Worm (Caenorhabditis elegans) whole organism, early embryonic: ENCODE data around the gene C06A12.19.

Source experiments
- B0310.2 ChIP-seq: sonication (generic microtip); optimal IDR thresholded peaks from 2 replicates; lab custom pipeline; 2016; ENCODE audit warnings: mild to moderate bottlenecking, missing genetic modification characterization, missing compliant biosample characterization
- F13C5.2 ChIP-seq: sonication (generic microtip); optimal IDR thresholded peaks from 2 replicates; lab custom pipeline; 2017; ENCODE audit warnings: mild to moderate bottlenecking, missing genetic modification characterization, inconsistent platforms, missing compliant biosample characterization
- aly-1 ChIP-seq: sonication (generic microtip); optimal IDR thresholded peaks from 2 replicates; lab custom pipeline; 2016; ENCODE audit warnings: missing genetic modification characterization, missing compliant biosample characterization
- ama-1 ChIP-seq: fragments of 150-350 bp; optimal IDR thresholded peaks from 2 replicates; lab custom pipeline; 2014
- ceh-13 ChIP-seq: fragments of 200-800 bp; sonication (Bioruptor generic); optimal IDR thresholded peaks from 2 replicates; lab custom pipeline; 2018; ENCODE audit warnings: mild to moderate bottlenecking, missing genetic modification characterization, missing compliant biosample characterization
- flt-1 ChIP-seq: fragments of 200-800 bp; sonication (Bioruptor generic); IDR thresholded peaks from 2 replicates; pipeline ENCODE4 v1.3.6; 2022; ENCODE audit warnings: missing genetic modification characterization, missing compliant biosample characterization
- hmbx-1 ChIP-seq: sonication (generic microtip); optimal IDR thresholded peaks from 2 replicates; lab custom pipeline; 2016; ENCODE audit warnings: mild to moderate bottlenecking, missing genetic modification characterization, missing compliant biosample characterization
- hmg-4 ChIP-seq: fragments of 200-800 bp; sonication (Bioruptor generic); optimal IDR thresholded peaks from 2 replicates; lab custom pipeline; 2018; ENCODE audit warnings: mild to moderate bottlenecking, missing genetic modification characterization, missing compliant biosample characterization
- hnd-1 ChIP-seq: sonication (generic microtip); optimal IDR thresholded peaks from 2 replicates; lab custom pipeline; 2016; ENCODE audit warnings: missing genetic modification characterization, missing compliant biosample characterization
- pes-1 ChIP-seq: fragments of 200-800 bp; sonication (Bioruptor generic); IDR thresholded peaks from 2 replicates; pipeline ENCODE4 v1.3.6; 2022; ENCODE audit warnings: missing genetic modification reagents, missing genetic modification characterization, missing compliant biosample characterization
- sea-1 ChIP-seq: fragments of 200-800 bp; sonication (Bioruptor generic); conservative IDR thresholded peaks from 2 replicates; pipeline ENCODE4 v1.3.6; 2022; ENCODE audit warnings: missing genetic modification characterization, missing compliant biosample characterization
- tbx-11 ChIP-seq: fragments of 200-800 bp; sonication (Bioruptor generic); IDR thresholded peaks from 2 replicates; pipeline ENCODE4 v1.3.6; 2022; ENCODE audit warnings: missing genetic modification characterization, missing compliant biosample characterization
- tra-4 ChIP-seq: sonication (generic microtip); optimal IDR thresholded peaks from 2 replicates; lab custom pipeline; 2017; ENCODE audit warnings: missing genetic modification characterization, missing compliant biosample characterization

ce11 chrIV:17406119-17406518 lies 33.8 kb downstream of the C06A12.19 start:
- TF ChIP-seq ceh-13 (no peak), tra-4 (tag; lab: Kevin White, UChicago) (no peak), ama-1 (lab: Kevin White, UChicago) (no peak), B0310.2 (no peak), tbx-11 (GFP tag; lab: Robert Waterston, UW) (no peak), hmbx-1 (tag; lab: Kevin White, UChicago) (no peak), flt-1 (GFP tag; lab: Robert Waterston, UW) (no peak), pes-1 (no peak), F13C5.2 (tag; lab: Kevin White, UChicago) (no peak), sea-1 (GFP tag; lab: Robert Waterston, UW) (no peak), hmg-4 (GFP tag; lab: Kevin White, UChicago) (no peak), hnd-1 (tag; lab: Kevin White, UChicago) (no peak), aly-1 (tag; lab: Kevin White, UChicago) (no peak)
